Worm (Caenorhabditis elegans) whole organism, L1 larva: ENCODE measurements around the gene let-70.

Experiments used
- C34B4.2 ChIP-seq: sonication (generic microtip); optimal IDR thresholded peaks from 2 replicates; lab custom pipeline; 2017; ENCODE audit warnings: mild to moderate bottlenecking, missing genetic modification characterization, missing compliant biosample characterization
- Y116A8C.19 ChIP-seq: sonication (generic microtip); optimal IDR thresholded peaks from 2 replicates; lab custom pipeline; 2016; ENCODE audit warnings: missing compliant biosample characterization, missing genetic modification characterization, borderline replicate concordance
- aha-1 ChIP-seq: fragments of 150-350 bp; optimal IDR thresholded peaks from 2 replicates; lab custom pipeline; 2014; ENCODE audit warnings: missing biosample characterization, missing genetic modification characterization
- alr-1 ChIP-seq: fragments of 200-800 bp; sonication (Bioruptor generic); optimal IDR thresholded peaks from 2 replicates; lab custom pipeline; 2018; ENCODE audit warnings: borderline replicate concordance, mild to moderate bottlenecking, missing genetic modification characterization, missing compliant biosample characterization
- blmp-1 ChIP-seq: fragments of 150-350 bp; optimal IDR thresholded peaks from 2 replicates; lab custom pipeline; 2014; ENCODE audit warnings: missing biosample characterization, missing genetic modification characterization
- ces-1 ChIP-seq: fragments of 150-350 bp; optimal IDR thresholded peaks from 2 replicates; lab custom pipeline; 2014; ENCODE audit warnings: missing biosample characterization, missing genetic modification reagents, missing genetic modification characterization
- dpl-1 ChIP-seq, 3 experiments: fragments of 150-350 bp in 2 of 3; sonication (generic microtip) in 1 of 3; optimal IDR thresholded peaks; 2 replicates each; lab custom pipeline; 2014 to 2017; ENCODE audit warnings: missing biosample characterization in 3 of 3, missing genetic modification characterization in 3 of 3, missing genetic modification reagents in 3 of 3
- efl-1 ChIP-seq, 4 experiments: fragments of 150-350 bp; optimal IDR thresholded peaks in 3 of 4; peaks in 1 of 4; 1 replicate in 1 of 4; 2 replicates in 3 of 4; lab custom pipeline; 2014; ENCODE audit warnings: missing biosample characterization in 2 of 4, missing genetic modification characterization in 2 of 4, missing genetic modification reagents in 2 of 4
- elt-2 ChIP-seq: sonication (generic microtip); optimal IDR thresholded peaks from 2 replicates; lab custom pipeline; 2016; ENCODE audit warnings: missing genetic modification characterization, mild to moderate bottlenecking, inconsistent platforms, missing compliant biosample characterization, missing genetic modification reagents
- elt-3 ChIP-seq, 6 experiments: fragments of 150-350 bp in 1 of 6; sonication (generic microtip); optimal IDR thresholded peaks; 2 replicates each; lab custom pipeline; 2017 to 2018; ENCODE audit warnings: missing biosample characterization in 6 of 6, missing genetic modification characterization in 6 of 6, inconsistent platforms in 1 of 6
- ets-5 ChIP-seq: fragments of 200-800 bp; sonication (Bioruptor generic); IDR thresholded peaks from 2 replicates; pipeline ENCODE4 v1.3.6; 2022; ENCODE audit warnings: missing genetic modification characterization, missing compliant biosample characterization
- fkh-10 ChIP-seq: sonication (generic microtip); optimal IDR thresholded peaks from 2 replicates; lab custom pipeline; 2017; ENCODE audit warnings: missing biosample characterization, missing genetic modification reagents, missing genetic modification characterization
- fkh-4 ChIP-seq: sonication (generic microtip); optimal IDR thresholded peaks from 2 replicates; lab custom pipeline; 2016; ENCODE audit warnings: missing compliant biosample characterization, missing genetic modification characterization, borderline replicate concordance
- fos-1 ChIP-seq: fragments of 150-350 bp; optimal IDR thresholded peaks from 2 replicates; lab custom pipeline; 2014; ENCODE audit warnings: missing biosample characterization, missing genetic modification characterization
- grh-1 ChIP-seq: fragments of 200-800 bp; sonication (Bioruptor generic); IDR thresholded peaks from 2 replicates; pipeline ENCODE4 v1.3.6; 2022; ENCODE audit warnings: missing genetic modification reagents, missing genetic modification characterization, missing compliant biosample characterization
- hlh-17 ChIP-seq: fragments of 200-800 bp; sonication (Bioruptor generic); optimal IDR thresholded peaks from 2 replicates; lab custom pipeline; 2018; ENCODE audit warnings: missing genetic modification characterization, mild to moderate bottlenecking, missing compliant biosample characterization, moderate library complexity, borderline replicate concordance
- hlh-4 ChIP-seq: sonication (generic microtip); optimal IDR thresholded peaks from 2 replicates; lab custom pipeline; 2016; ENCODE audit warnings: mild to moderate bottlenecking, missing genetic modification characterization, missing compliant biosample characterization
- irx-1 ChIP-seq: sonication (generic microtip); optimal IDR thresholded peaks from 2 replicates; lab custom pipeline; 2016; ENCODE audit warnings: missing genetic modification characterization, missing compliant biosample characterization
- isw-1 ChIP-seq: fragments of 200-800 bp; sonication (Bioruptor generic); IDR thresholded peaks from 2 replicates; pipeline ENCODE4 v1.3.6; 2022; ENCODE audit warnings: missing genetic modification characterization, missing compliant biosample characterization
- jun-1 ChIP-seq: fragments of 150-350 bp; optimal IDR thresholded peaks from 2 replicates; lab custom pipeline; 2014; ENCODE audit warnings: missing biosample characterization, missing genetic modification reagents, missing genetic modification characterization
- lin-15B ChIP-seq: fragments of 150-350 bp; sonication (generic microtip); optimal IDR thresholded peaks from 3 replicates; lab custom pipeline; 2014; ENCODE audit warnings: missing biosample characterization, missing genetic modification characterization
- lin-35 ChIP-seq, 2 experiments: fragments of 150-350 bp; optimal IDR thresholded peaks; 2 replicates each; lab custom pipeline; 2014; ENCODE audit warnings: missing biosample characterization in 2 of 2, missing genetic modification characterization in 2 of 2, missing genetic modification reagents in 2 of 2
- lin-39 ChIP-seq: fragments of 150-350 bp; optimal IDR thresholded peaks from 2 replicates; lab custom pipeline; 2014; ENCODE audit warnings: missing biosample characterization, missing genetic modification reagents, missing genetic modification characterization
- lir-3 ChIP-seq: sonication (generic microtip); optimal IDR thresholded peaks from 2 replicates; lab custom pipeline; 2016; ENCODE audit warnings: mild to moderate bottlenecking, missing genetic modification characterization, moderate library complexity, missing compliant biosample characterization; ENCODE audit not compliant: poor library complexity
- lsy-2 ChIP-seq, 2 experiments: fragments of 150-350 bp; optimal IDR thresholded peaks; 2 replicates each; lab custom pipeline; 2014; ENCODE audit warnings: missing biosample characterization in 2 of 2, missing genetic modification characterization in 2 of 2
- mab-9 ChIP-seq: fragments of 200-800 bp; sonication (Bioruptor generic); IDR thresholded peaks from 2 replicates; pipeline ENCODE4 v1.3.6; 2022; ENCODE audit warnings: missing genetic modification reagents, missing genetic modification characterization, missing compliant biosample characterization
- mdl-1 ChIP-seq, 2 experiments: fragments of 150-350 bp; optimal IDR thresholded peaks; 2 replicates each; lab custom pipeline; 2014 to 2017; ENCODE audit warnings: missing biosample characterization in 2 of 2, missing genetic modification characterization in 2 of 2, inconsistent platforms in 1 of 2
- nhr-11 ChIP-seq: fragments of 150-350 bp; optimal IDR thresholded peaks from 2 replicates; lab custom pipeline; 2014; ENCODE audit warnings: missing biosample characterization, missing genetic modification characterization
- nhr-19 ChIP-seq: fragments of 200-800 bp; sonication (Bioruptor generic); conservative IDR thresholded peaks from 2 replicates; pipeline ENCODE4 v1.3.6; 2022; ENCODE audit warnings: missing genetic modification characterization, missing compliant biosample characterization
- nhr-20 ChIP-seq: sonication (generic microtip); optimal IDR thresholded peaks from 2 replicates; lab custom pipeline; 2016; ENCODE audit warnings: mild to moderate bottlenecking, missing genetic modification characterization, missing compliant biosample characterization
- nhr-28 ChIP-seq: fragments of 150-350 bp; optimal IDR thresholded peaks from 2 replicates; lab custom pipeline; 2014; ENCODE audit warnings: missing biosample characterization, missing genetic modification characterization
- nhr-71 ChIP-seq: sonication (generic microtip); optimal IDR thresholded peaks from 2 replicates; lab custom pipeline; 2016; ENCODE audit warnings: mild to moderate bottlenecking, missing genetic modification characterization, moderate library complexity, missing compliant biosample characterization
- pqm-1 ChIP-seq: sonication (generic microtip); optimal IDR thresholded peaks from 3 replicates; lab custom pipeline; 2017; ENCODE audit warnings: missing biosample characterization, missing genetic modification characterization
- rnt-1 ChIP-seq: sonication (generic microtip); optimal IDR thresholded peaks from 2 replicates; lab custom pipeline; 2016; ENCODE audit warnings: mild to moderate bottlenecking, missing genetic modification characterization, moderate library complexity, missing compliant biosample characterization
- snu-23 ChIP-seq: sonication (generic microtip); optimal IDR thresholded peaks from 2 replicates; lab custom pipeline; 2016; ENCODE audit warnings: missing genetic modification characterization, missing compliant biosample characterization
- sox-4 ChIP-seq: sonication (generic microtip); optimal IDR thresholded peaks from 2 replicates; lab custom pipeline; 2016; ENCODE audit warnings: missing genetic modification characterization, missing compliant biosample characterization
- sup-37 ChIP-seq: fragments of 200-800 bp; sonication (Bioruptor generic); optimal IDR thresholded peaks from 2 replicates; lab custom pipeline; 2018; ENCODE audit warnings: mild to moderate bottlenecking, missing genetic modification characterization, missing compliant biosample characterization
- swsn-7 ChIP-seq: sonication (generic microtip); optimal IDR thresholded peaks from 2 replicates; lab custom pipeline; 2016; ENCODE audit warnings: missing genetic modification characterization, missing compliant biosample characterization
- tbx-2 ChIP-seq: sonication (generic microtip); optimal IDR thresholded peaks from 2 replicates; lab custom pipeline; 2016; ENCODE audit warnings: missing genetic modification characterization, missing compliant biosample characterization
- unc-86 ChIP-seq: sonication (generic microtip); optimal IDR thresholded peaks from 2 replicates; lab custom pipeline; 2016; ENCODE audit warnings: missing genetic modification characterization, missing compliant biosample characterization
- vab-15 ChIP-seq: sonication (generic microtip); optimal IDR thresholded peaks from 2 replicates; lab custom pipeline; 2017; ENCODE audit warnings: missing genotype, mild to moderate bottlenecking, missing genetic modification characterization, missing compliant biosample characterization
- zag-1 ChIP-seq: fragments of 150-350 bp; optimal IDR thresholded peaks from 2 replicates; lab custom pipeline; 2014; ENCODE audit warnings: missing biosample characterization, missing genetic modification characterization
- ztf-4 ChIP-seq: fragments of 150-350 bp; optimal IDR thresholded peaks from 2 replicates; lab custom pipeline; 2014; ENCODE audit warnings: missing biosample characterization, missing genetic modification characterization

let-70 gene

ce11 chrIV:11063962-11064361 is 18.1 kb downstream of the let-70 start, which contains the start of gene ttr-16 (continued):
- TF ChIP-seq rnt-1 (tag; lab: Kevin White, UChicago): peak; percentile 85
- TF ChIP-seq elt-2 (tag; lab: Kevin White, UChicago): no peak
- peak; percentile 34 for TF ChIP-seq lin-39 (tag; lab: Kevin White, UChicago)
- no peak for TF ChIP-seq ces-1 (GFP tag; lab: Kevin White, UChicago)
- TF ChIP-seq aha-1: no peak
- TF ChIP-seq fkh-10 (GFP tag; lab: Kevin White, UChicago): no peak
- no peak for TF ChIP-seq dpl-1 (GFP tag; optimal IDR thresholded peaks at IDR 0.05; lab: Kevin White, UChicago)
- no peak for TF ChIP-seq tbx-2 (tag; lab: Kevin White, UChicago)
- TF ChIP-seq unc-86: no peak
- no peak for TF ChIP-seq Y116A8C.19 (tag; lab: Kevin White, UChicago)
- TF ChIP-seq hlh-17 (GFP tag; lab: Kevin White, UChicago): no peak
- no peak for TF ChIP-seq sup-37 (GFP tag; lab: Kevin White, UChicago)
- TF ChIP-seq hlh-4 (tag; lab: Kevin White, UChicago): no peak
- TF ChIP-seq alr-1 (tag; lab: Kevin White, UChicago): no peak
- TF ChIP-seq lin-15B (tag; lab: Kevin White, UChicago): no peak
- no peak for TF ChIP-seq elt-3 (tag; optimal IDR thresholded peaks at IDR 0.05; lab: Kevin White, UChicago)
- TF ChIP-seq mdl-1 (tag; optimal IDR thresholded peaks at IDR 0.05; lab: Kevin White, UChicago): peak in 1 of 2 experiments; percentile 0
- no peak for TF ChIP-seq mab-9
- TF ChIP-seq grh-1 (GFP tag; lab: Robert Waterston, UW): no peak
- no peak for TF ChIP-seq pqm-1 (tag; lab: Kevin White, UChicago)
- TF ChIP-seq sox-4 (tag; lab: Kevin White, UChicago): no peak
- TF ChIP-seq isw-1: no peak
- no peak for TF ChIP-seq vab-15
- no peak for TF ChIP-seq fkh-4
- no peak for TF ChIP-seq lir-3 (tag; lab: Kevin White, UChicago)
- TF ChIP-seq lin-35 (GFP tag; optimal IDR thresholded peaks at IDR 0.05; lab: Kevin White, UChicago): no peak
- TF ChIP-seq nhr-28: no peak
- no peak for TF ChIP-seq irx-1 (tag; lab: Kevin White, UChicago)
- no peak for TF ChIP-seq C34B4.2

- TF ChIP-seq efl-1 (optimal IDR thresholded peaks at IDR 0.05; lab: Kevin White, UChicago) (no peak), efl-1 (GFP tag; optimal IDR thresholded peaks at IDR 0.05 in 1 of 2; lab: Kevin White, UChicago) (peak in 1 of 2 experiments; percentile 14), ets-5 (GFP tag; lab: Robert Waterston, UW) (no peak), zag-1 (no peak), nhr-20 (tag; lab: Kevin White, UChicago) (peak; percentile 7), mdl-1 (tag; optimal IDR thresholded peaks at IDR 0.05; lab: Kevin White, UChicago) (no peak), fos-1 (tag; lab: Kevin White, UChicago) (no peak), nhr-11 (tag; lab: Kevin White, UChicago) (peak; percentile 2), ztf-4 (peak; percentile 35), nhr-71 (peak; percentile 70), elt-2 (tag; lab: Kevin White, UChicago) (no peak), C34B4.2 (no peak), alr-1 (tag; lab: Kevin White, UChicago) (no peak), snu-23 (peak; percentile 18), rnt-1 (tag; lab: Kevin White, UChicago) (peak; percentile 35), nhr-19 (peak; percentile 28; the same call in 1 of the 2 replicates), lsy-2 (tag; optimal IDR thresholded peaks at IDR 0.05; lab: Kevin White, UChicago) (peak; percentile 43 to 47), jun-1 (tag; lab: Kevin White, UChicago) (no peak), swsn-7 (tag; lab: Kevin White, UChicago) (peak; percentile 17), blmp-1 (no peak)
Observed at ce11 chrIV:11062984-11063613, 19.0 kb downstream of the let-70 start.
